Worm (Caenorhabditis elegans) whole organism, L1 larva: Measurements from ENCODE around the gene meg-3.

ENCODE experiments used
- blmp-1 ChIP-seq: fragments of 150-350 bp; optimal IDR thresholded peaks from 2 replicates; lab custom pipeline; 2014; ENCODE audit warnings: missing biosample characterization, missing genetic modification characterization
- nhr-28 ChIP-seq: fragments of 150-350 bp; optimal IDR thresholded peaks from 2 replicates; lab custom pipeline; 2014; ENCODE audit warnings: missing biosample characterization, missing genetic modification characterization
- unc-62 ChIP-seq: fragments of 150-350 bp; optimal IDR thresholded peaks from 2 replicates; lab custom pipeline; 2014; ENCODE audit warnings: missing biosample characterization, missing genetic modification reagents, missing genetic modification characterization
- unc-86 ChIP-seq: sonication (generic microtip); optimal IDR thresholded peaks from 2 replicates; lab custom pipeline; 2016; ENCODE audit warnings: missing genetic modification characterization, missing compliant biosample characterization

DNA sequence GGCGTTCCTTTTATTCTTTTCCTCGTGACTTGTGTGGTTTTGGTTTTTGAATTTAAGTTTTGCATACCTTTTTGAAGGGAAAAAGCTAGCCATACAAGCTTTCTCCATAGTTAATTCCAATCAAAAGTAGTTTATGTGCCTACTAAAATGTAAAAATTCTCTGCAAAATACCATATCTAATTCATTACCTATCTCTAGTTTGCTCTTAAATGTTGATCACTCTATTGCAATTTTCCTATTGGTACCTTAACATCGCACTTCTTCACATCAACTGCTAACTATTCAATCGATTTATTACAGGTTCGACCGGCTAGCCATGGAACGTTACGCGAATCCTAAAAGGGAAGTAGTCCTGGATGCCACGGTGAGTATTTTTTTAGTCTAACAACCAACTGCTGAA is 27.1 kb downstream of the meg-3 start, which contains the start of gene F52D2.7:
- TF ChIP-seq blmp-1 (no peak), nhr-28 (no peak), unc-86 (tag; lab: Kevin White, UChicago) (no peak), unc-62 (GFP tag; lab: Kevin White, UChicago) (no peak)
